Worm (Caenorhabditis elegans): ENCODE data around the gene F32D8.2.

F32D8.2 gene

DNA sequence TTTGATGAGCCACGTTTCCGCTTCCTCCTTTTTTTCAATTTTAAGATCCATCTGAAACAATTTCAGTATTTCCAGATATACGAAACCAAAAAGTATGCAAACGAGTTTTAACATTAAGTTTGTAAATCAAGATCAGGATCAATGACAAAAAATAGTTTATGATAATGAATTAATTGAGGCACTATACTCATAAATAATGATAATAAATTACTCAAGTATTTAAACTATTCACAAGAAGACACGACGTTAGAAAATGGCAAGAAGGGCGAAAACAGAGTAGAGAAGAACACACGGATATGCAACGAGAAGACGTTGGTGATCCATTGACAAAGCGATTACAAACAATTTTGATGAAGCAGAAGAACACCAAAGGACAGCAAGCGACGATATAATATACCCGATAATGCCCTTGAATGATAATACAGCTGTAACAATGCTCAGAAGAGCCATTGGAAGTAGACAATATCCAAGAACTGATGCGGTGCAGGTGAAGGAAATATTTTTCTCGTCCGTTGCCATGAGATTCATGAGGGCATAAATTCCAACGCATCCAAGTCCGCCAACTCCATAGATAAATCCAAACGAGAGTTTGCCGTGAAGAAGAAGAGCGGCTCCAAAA is 10.0 kb downstream of the F32D8.2 start, which contains the start of gene F32D8.4:
TSS of gene F32D8.4 (minus strand) at position 51 of the 619 bp plus-strand sequence.
- TF ChIP-seq pax-1 (tag; optimal IDR thresholded peaks at IDR 0.05) (no peak), T23F11.4 (GFP tag; optimal IDR thresholded peaks at IDR 0.05) (no peak)

- peak; percentile 52 for TF ChIP-seq fax-1 (tag; optimal IDR thresholded peaks at IDR 0.05)
- peak; percentile 24 for TF ChIP-seq pros-1 (tag; optimal IDR thresholded peaks at IDR 0.05)
- peak; percentile 59 for TF ChIP-seq ceh-14 (tag; optimal IDR thresholded peaks at IDR 0.05)
- no peak for TF ChIP-seq hlh-6 (tag; optimal IDR thresholded peaks at IDR 0.05)
- TF ChIP-seq ceh-9 (tag; optimal IDR thresholded peaks at IDR 0.05), result no peak
- TF ChIP-seq unc-42 (tag; optimal IDR thresholded peaks at IDR 0.05), result peak; percentile 59
- TF ChIP-seq tbx-7 (tag; optimal IDR thresholded peaks at IDR 0.05), result peak; percentile 66
- TF ChIP-seq pat-9 (tag; optimal IDR thresholded peaks at IDR 0.05), result no peak
- peak; percentile 45 for TF ChIP-seq rnt-1 (tag; optimal IDR thresholded peaks at IDR 0.05)
- TF ChIP-seq nfya-1 (tag; optimal IDR thresholded peaks at IDR 0.05), result peak; percentile 43
- no peak for TF ChIP-seq lim-6 (tag; optimal IDR thresholded peaks at IDR 0.05)
- no peak for TF ChIP-seq ceh-18 (tag; optimal IDR thresholded peaks at IDR 0.05)
- TF ChIP-seq tbx-2 (tag; optimal IDR thresholded peaks at IDR 0.05), result peak; percentile 80
- peak; percentile 15 for TF ChIP-seq ceh-34 (tag; optimal IDR thresholded peaks at IDR 0.05)
- no peak for TF ChIP-seq ceh-6 (GFP tag; optimal IDR thresholded peaks at IDR 0.05)
- TF ChIP-seq sdc-2 (tag; optimal IDR thresholded peaks at IDR 0.05), result no peak
- peak; percentile 49 for TF ChIP-seq zip-5 (tag; optimal IDR thresholded peaks at IDR 0.05)
- peak; percentile 92 for TF ChIP-seq ceh-31 (tag; optimal IDR thresholded peaks at IDR 0.05)
- TF ChIP-seq hlh-8 (tag; optimal IDR thresholded peaks at IDR 0.05), result peak; percentile 66
- TF ChIP-seq dve-1 (tag; optimal IDR thresholded peaks at IDR 0.05), result peak; percentile 40
- TF ChIP-seq dmd-4 (tag; optimal IDR thresholded peaks at IDR 0.05; ENCODE audit: borderline replicate concordance), result no peak
- peak; percentile 16 for TF ChIP-seq unc-55 (GFP tag; optimal IDR thresholded peaks at IDR 0.05)
- TF ChIP-seq ets-4 (tag; optimal IDR thresholded peaks at IDR 0.05), result peak; percentile 76
- peak; percentile 89 for TF ChIP-seq C08G9.2 (tag; optimal IDR thresholded peaks at IDR 0.05)
- peak; percentile 74 for TF ChIP-seq ref-2 (tag; optimal IDR thresholded peaks at IDR 0.05)
- TF ChIP-seq npax-4 (tag; optimal IDR thresholded peaks at IDR 0.05), result no peak
- peak; percentile 75 for TF ChIP-seq ceh-2 (tag; optimal IDR thresholded peaks at IDR 0.05)
- peak; percentile 0 for TF ChIP-seq fkh-6 (tag; optimal IDR thresholded peaks at IDR 0.05)
- peak; percentile 47 for TF ChIP-seq elt-2 (tag; optimal IDR thresholded peaks at IDR 0.05)
Observed at ce11 chrV:10894601-10895000, 11.0 kb downstream of the F32D8.2 start, which contains the start of the genes F32D8.14 and F32D8.5. Gene F32D8.14, minus strand, starts transcription at chrV:10894788. Gene F32D8.5, plus strand, starts transcription at chrV:10894800.

DNA sequence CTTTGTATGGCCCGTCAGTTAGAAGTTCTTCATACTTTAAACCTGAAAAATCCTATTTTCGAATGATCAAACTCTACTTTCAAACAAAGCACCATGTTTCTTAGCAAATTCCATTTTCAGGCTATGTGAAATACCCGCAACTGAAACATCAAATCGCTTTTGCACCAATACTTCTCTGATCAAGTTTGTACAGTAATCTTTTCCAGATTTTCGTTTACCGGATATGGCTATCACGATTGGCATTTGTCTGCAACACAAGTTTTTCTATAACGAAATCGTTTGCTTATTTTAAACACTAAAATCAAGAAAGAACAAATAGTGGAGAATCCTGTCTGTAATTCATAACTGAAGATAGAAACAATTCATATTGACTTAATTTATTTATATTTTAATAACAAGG is 12.7 kb downstream of the F32D8.2 start, which contains the start of gene F32D8.13:
TSS of gene F32D8.13 (minus strand) at position 249 of the 400 bp plus-strand sequence.
- TF ChIP-seq Y22D7AL.16 (tag; optimal IDR thresholded peaks at IDR 0.05), result no peak
- no peak for TF ChIP-seq ceh-22 (tag; optimal IDR thresholded peaks at IDR 0.05)
- TF ChIP-seq nfya-1 (tag; optimal IDR thresholded peaks at IDR 0.05), result no peak
- TF ChIP-seq dmd-4 (tag; optimal IDR thresholded peaks at IDR 0.05; ENCODE audit: borderline replicate concordance), result no peak
- no peak for TF ChIP-seq unc-55 (GFP tag; optimal IDR thresholded peaks at IDR 0.05)
- TF ChIP-seq che-1 (tag; optimal IDR thresholded peaks at IDR 0.05), result no peak

DNA sequence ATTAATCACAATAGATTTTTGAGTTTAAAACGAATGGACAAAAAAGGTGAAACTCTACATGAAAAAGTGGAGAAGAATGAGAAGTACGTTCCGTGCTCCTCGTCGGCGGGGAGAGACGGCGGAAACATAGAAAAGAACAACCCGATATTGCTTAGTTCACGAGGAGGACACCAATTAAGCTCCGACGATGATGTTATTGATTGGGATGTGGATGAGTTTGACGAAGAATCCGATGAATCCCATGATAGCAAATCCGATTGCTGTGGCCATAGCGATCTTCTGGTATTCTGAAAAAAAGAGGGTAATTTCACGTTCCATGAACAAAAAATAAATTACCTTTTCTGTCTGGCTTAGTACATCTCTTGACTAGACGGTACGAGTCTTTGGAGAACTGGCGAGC is 13.1 kb downstream of the F32D8.2 start:
- no peak for TF ChIP-seq ahr-1 (tag; optimal IDR thresholded peaks at IDR 0.05)
- TF ChIP-seq ceh-22 (tag; optimal IDR thresholded peaks at IDR 0.05), result no peak
- TF ChIP-seq nfya-1 (tag; optimal IDR thresholded peaks at IDR 0.05), result no peak
- no peak for TF ChIP-seq madf-2 (tag; optimal IDR thresholded peaks at IDR 0.05)
- TF ChIP-seq unc-42 (tag; optimal IDR thresholded peaks at IDR 0.05), result no peak
- no peak for TF ChIP-seq pat-9 (tag; optimal IDR thresholded peaks at IDR 0.05)
- no peak for TF ChIP-seq C38D4.7 (GFP tag; optimal IDR thresholded peaks at IDR 0.05)
